Fruit fly (Drosophila melanogaster) whole organism, embryonic: Measurements from ENCODE around the gene DnaJ-1.

Experiments used
- CG10147 ChIP-seq: fragments of 200-800 bp; sonication (Bioruptor generic); optimal IDR thresholded peaks from 2 replicates; lab custom pipeline; 2019; ENCODE audit warnings: missing biosample characterization, mild to moderate bottlenecking, missing genetic modification characterization, moderate library complexity
- CG11560 ChIP-seq: fragments of 200-800 bp; sonication (Bioruptor generic); IDR thresholded peaks from 3 replicates; pipeline ENCODE4 v1.3.6; 2022; ENCODE audit warnings: missing biosample characterization, missing genetic modification characterization
- CG11695 ChIP-seq: fragments of 200-800 bp; sonication (Bioruptor generic); IDR thresholded peaks from 3 replicates; pipeline ENCODE4 v1.3.6; 2022; ENCODE audit warnings: missing biosample characterization, missing genetic modification characterization
- CG12236 ChIP-seq: fragments of 200-800 bp; sonication (Bioruptor generic); optimal IDR thresholded peaks from 2 replicates; lab custom pipeline; 2016; ENCODE audit warnings: missing biosample characterization, missing genetic modification characterization
- CG1529 ChIP-seq: fragments of 200-800 bp; sonication (Bioruptor generic); optimal IDR thresholded peaks from 3 replicates; lab custom pipeline; 2018; ENCODE audit warnings: missing biosample characterization, missing genetic modification characterization
- CG15601 ChIP-seq: fragments of 200-800 bp; sonication (Bioruptor generic); optimal IDR thresholded peaks from 3 replicates; lab custom pipeline; 2019; ENCODE audit warnings: missing biosample characterization, mild to moderate bottlenecking, missing genetic modification characterization, moderate library complexity
- CG33213 ChIP-seq: fragments of 200-800 bp; sonication (Bioruptor generic); optimal IDR thresholded peaks from 3 replicates; lab custom pipeline; 2016; ENCODE audit warnings: missing biosample characterization, missing genetic modification characterization
- CG34376 ChIP-seq: fragments of 200-800 bp; sonication (Bioruptor generic); optimal IDR thresholded peaks from 2 replicates; lab custom pipeline; 2018; ENCODE audit warnings: missing biosample characterization, mild to moderate bottlenecking, missing genetic modification characterization
- CG3995 ChIP-seq: fragments of 200-800 bp; sonication (Bioruptor generic); optimal IDR thresholded peaks from 3 replicates; lab custom pipeline; 2016; ENCODE audit warnings: missing biosample characterization, missing genetic modification characterization
- CG6272 ChIP-seq: fragments of 200-800 bp; sonication (Bioruptor generic); IDR thresholded peaks from 2 replicates; pipeline ENCODE4 v1.3.6; 2022; ENCODE audit warnings: missing biosample characterization, missing genetic modification characterization
- CG6765 ChIP-seq: fragments of 200-800 bp; sonication (Bioruptor generic); optimal IDR thresholded peaks from 3 replicates; lab custom pipeline; 2017; ENCODE audit warnings: missing biosample characterization, mild to moderate bottlenecking, missing genetic modification characterization
- CG6791 ChIP-seq: fragments of 200-800 bp; sonication (Bioruptor generic); IDR thresholded peaks from 3 replicates; pipeline ENCODE4 v1.3.6; 2022; ENCODE audit warnings: missing biosample characterization, missing genetic modification characterization; ENCODE audit not compliant: partially characterized antibody
- CG7987 ChIP-seq: fragments of 200-800 bp; sonication (Bioruptor generic); optimal IDR thresholded peaks from 2 replicates; lab custom pipeline; 2018; ENCODE audit warnings: missing biosample characterization, mild to moderate bottlenecking, missing genetic modification characterization, moderate library complexity
- CG9797 ChIP-seq: fragments of 200-800 bp; sonication (Bioruptor generic); optimal IDR thresholded peaks from 3 replicates; lab custom pipeline; 2018; ENCODE audit warnings: missing biosample characterization, mild to moderate bottlenecking, missing genetic modification characterization
- CTCF ChIP-seq: fragments of 200-800 bp; sonication (Bioruptor generic); optimal IDR thresholded peaks from 2 replicates; lab custom pipeline; 2017; ENCODE audit warnings: missing biosample characterization, mild to moderate bottlenecking, missing genetic modification characterization, moderate library complexity
- Chrac-16 ChIP-seq: fragments of 200-800 bp; sonication (Bioruptor generic); optimal IDR thresholded peaks from 3 replicates; lab custom pipeline; 2016; ENCODE audit warnings: missing biosample characterization, missing genetic modification characterization
- CrebB ChIP-seq: fragments of 200-800 bp; sonication (Bioruptor generic); optimal IDR thresholded peaks from 3 replicates; lab custom pipeline; 2018; ENCODE audit warnings: missing biosample characterization, mild to moderate bottlenecking, missing genetic modification characterization
- Dbx ChIP-seq: fragments of 200-800 bp; sonication (Bioruptor generic); IDR thresholded peaks from 3 replicates; pipeline ENCODE4 v1.3.6; 2022; ENCODE audit warnings: missing biosample characterization, missing genetic modification characterization
- Doc2 ChIP-seq: fragments of 200-800 bp; sonication (Bioruptor generic); IDR thresholded peaks from 2 replicates; pipeline ENCODE4 v1.3.6; 2022; ENCODE audit warnings: missing biosample characterization, missing genetic modification characterization
- E2f2 ChIP-seq: fragments of 200-800 bp; sonication (Bioruptor generic); IDR thresholded peaks from 2 replicates; pipeline ENCODE4 v1.3.6; 2022; ENCODE audit warnings: missing biosample characterization, missing genetic modification characterization
- HmgD ChIP-seq: fragments of 200-800 bp; sonication (Bioruptor generic); optimal IDR thresholded peaks from 3 replicates; lab custom pipeline; 2016; ENCODE audit warnings: missing biosample characterization, missing genetic modification characterization
- Jarid2 ChIP-seq: fragments of 200-800 bp; sonication (Bioruptor generic); optimal IDR thresholded peaks from 3 replicates; lab custom pipeline; 2017; ENCODE audit warnings: mild to moderate bottlenecking, missing biosample characterization, missing genetic modification reagents, missing genetic modification characterization
- MESR4 ChIP-seq: fragments of 200-800 bp; sonication (Bioruptor generic); optimal IDR thresholded peaks from 2 replicates; lab custom pipeline; 2018; ENCODE audit warnings: missing biosample characterization, mild to moderate bottlenecking, missing genetic modification characterization, moderate library complexity
- Max ChIP-seq: fragments of 200-800 bp; sonication (Bioruptor generic); optimal IDR thresholded peaks from 2 replicates; lab custom pipeline; 2016; ENCODE audit warnings: missing biosample characterization, mild to moderate bottlenecking, missing genetic modification characterization
- Myb ChIP-seq: fragments of 200-800 bp; sonication (Bioruptor generic); optimal IDR thresholded peaks from 2 replicates; lab custom pipeline; 2016; ENCODE audit warnings: missing biosample characterization, missing genetic modification characterization
- Stat92E ChIP-seq, 3 experiments: fragments of >200 bp in 2 of 3; fragments of 200-800 bp in 1 of 3; sonication (Bioruptor generic) in 1 of 3; optimal IDR thresholded peaks; 2 replicates each; lab custom pipeline; 2017 to 2019; ENCODE audit warnings: missing biosample characterization in 3 of 3, missing genetic modification characterization in 3 of 3, mild to moderate bottlenecking in 1 of 3, moderate library complexity in 1 of 3
- Xbp1 ChIP-seq: fragments of 200-800 bp; sonication (Bioruptor generic); optimal IDR thresholded peaks from 3 replicates; lab custom pipeline; 2016; ENCODE audit warnings: missing biosample characterization, mild to moderate bottlenecking, missing genetic modification characterization
- ap ChIP-seq: fragments of 200-800 bp; sonication (Bioruptor generic); IDR thresholded peaks from 2 replicates; pipeline ENCODE4 v1.3.6; 2022; ENCODE audit warnings: missing biosample characterization, missing genetic modification characterization
- bbx ChIP-seq: fragments of 200-800 bp; sonication (Bioruptor generic); IDR thresholded peaks from 2 replicates; pipeline ENCODE4 v1.3.6; 2022; ENCODE audit warnings: missing biosample characterization, missing genetic modification characterization; ENCODE audit not compliant: partially characterized antibody
- cato ChIP-seq: fragments of 200-800 bp; sonication (Bioruptor generic); optimal IDR thresholded peaks from 2 replicates; lab custom pipeline; 2016; ENCODE audit warnings: missing biosample characterization, missing genetic modification characterization, borderline replicate concordance
- chif ChIP-seq, 2 experiments: fragments of 200-800 bp; sonication (Bioruptor generic); optimal IDR thresholded peaks; 3 replicates each; lab custom pipeline; 2016; ENCODE audit warnings: missing biosample characterization in 2 of 2, missing genetic modification characterization in 2 of 2
- dan ChIP-seq: fragments of 200-800 bp; sonication (Bioruptor generic); IDR thresholded peaks from 2 replicates; pipeline ENCODE4 v1.3.6; 2022; ENCODE audit warnings: missing biosample characterization, missing genetic modification characterization
- dm ChIP-seq: fragments of 200-800 bp; sonication (Bioruptor generic); optimal IDR thresholded peaks from 3 replicates; lab custom pipeline; 2016; ENCODE audit warnings: missing biosample characterization, missing genetic modification characterization
- dmrt99B ChIP-seq: fragments of 200-800 bp; sonication (Bioruptor generic); optimal IDR thresholded peaks from 2 replicates; lab custom pipeline; 2018; ENCODE audit warnings: missing biosample characterization, mild to moderate bottlenecking, missing genetic modification characterization, moderate library complexity
- gce ChIP-seq: fragments of 200-800 bp; sonication (Bioruptor generic); IDR thresholded peaks from 3 replicates; pipeline ENCODE4 v1.3.6; 2022; ENCODE audit warnings: missing biosample characterization, missing genetic modification characterization
- gcm2 ChIP-seq: fragments of 200-800 bp; sonication (Bioruptor generic); optimal IDR thresholded peaks from 2 replicates; lab custom pipeline; 2016; ENCODE audit warnings: missing biosample characterization, missing genetic modification characterization
- gfzf ChIP-seq: fragments of 200-800 bp; sonication (Bioruptor generic); optimal IDR thresholded peaks from 2 replicates; lab custom pipeline; 2016; ENCODE audit warnings: missing biosample characterization, mild to moderate bottlenecking, missing genetic modification characterization, moderate library complexity
- gsb ChIP-seq: fragments of 200-800 bp; sonication (Bioruptor generic); IDR thresholded peaks from 2 replicates; pipeline ENCODE4 v1.3.6; 2022; ENCODE audit warnings: missing biosample characterization, missing genetic modification characterization
- her ChIP-seq: fragments of 200-800 bp; sonication (Bioruptor generic); optimal IDR thresholded peaks from 2 replicates; lab custom pipeline; 2016; ENCODE audit warnings: missing biosample characterization, missing genetic modification characterization
- ind ChIP-seq: fragments of 200-800 bp; sonication (Bioruptor generic); optimal IDR thresholded peaks from 3 replicates; lab custom pipeline; 2016; ENCODE audit warnings: missing biosample characterization, missing genetic modification characterization
- lmd ChIP-seq: fragments of 200-800 bp; sonication (Bioruptor generic); IDR thresholded peaks from 2 replicates; pipeline ENCODE4 v1.3.6; 2022; ENCODE audit warnings: missing biosample characterization, missing genetic modification characterization
- nerfin-2 ChIP-seq: fragments of 200-800 bp; sonication (Bioruptor generic); IDR thresholded peaks from 2 replicates; pipeline ENCODE4 v1.3.6; 2022; ENCODE audit warnings: missing biosample characterization, missing genetic modification characterization; ENCODE audit not compliant: partially characterized antibody
- otp ChIP-seq: fragments of 200-800 bp; sonication (Bioruptor generic); IDR thresholded peaks from 3 replicates; pipeline ENCODE4, ENCODE4 v1.3.6; 2022; ENCODE audit warnings: missing biosample characterization, missing genetic modification characterization
- pzg ChIP-seq: fragments of 200-800 bp; sonication (Bioruptor generic); optimal IDR thresholded peaks from 3 replicates; lab custom pipeline; 2018; ENCODE audit warnings: missing biosample characterization, mild to moderate bottlenecking, missing genetic modification characterization, moderate library complexity
- sr ChIP-seq: fragments of 200-800 bp; sonication (Bioruptor generic); IDR thresholded peaks from 3 replicates; pipeline ENCODE4 v1.3.6; 2022; ENCODE audit warnings: missing biosample characterization, missing genetic modification characterization
- sug ChIP-seq: fragments of 200-800 bp; optimal IDR thresholded peaks from 2 replicates; lab custom pipeline; 2019; ENCODE audit warnings: missing biosample characterization, mild to moderate bottlenecking, missing genetic modification characterization, moderate library complexity
- tll ChIP-seq, 2 experiments: fragments of 200-800 bp in 1 of 2; fragments of >200 bp in 1 of 2; sonication (Bioruptor generic) in 1 of 2; optimal IDR thresholded peaks; 2 replicates each; lab custom pipeline; 2017 to 2019; ENCODE audit warnings: missing biosample characterization in 2 of 2, missing genetic modification characterization in 2 of 2, mild to moderate bottlenecking in 1 of 2, moderate library complexity in 1 of 2
- twi ChIP-seq: fragments of 200-800 bp; optimal IDR thresholded peaks from 2 replicates; lab custom pipeline; 2019; ENCODE audit warnings: missing biosample characterization, mild to moderate bottlenecking, missing genetic modification characterization, moderate library complexity
- wek ChIP-seq: fragments of 200-800 bp; sonication (Bioruptor generic); optimal IDR thresholded peaks from 3 replicates; lab custom pipeline; 2018; ENCODE audit warnings: missing biosample characterization, mild to moderate bottlenecking, missing genetic modification characterization, moderate library complexity
- zen ChIP-seq: fragments of 200-800 bp; sonication (Bioruptor generic); optimal IDR thresholded peaks from 3 replicates; lab custom pipeline; 2018; ENCODE audit warnings: missing biosample characterization, mild to moderate bottlenecking, missing genetic modification characterization, moderate library complexity

Gene DnaJ-1

DNA sequence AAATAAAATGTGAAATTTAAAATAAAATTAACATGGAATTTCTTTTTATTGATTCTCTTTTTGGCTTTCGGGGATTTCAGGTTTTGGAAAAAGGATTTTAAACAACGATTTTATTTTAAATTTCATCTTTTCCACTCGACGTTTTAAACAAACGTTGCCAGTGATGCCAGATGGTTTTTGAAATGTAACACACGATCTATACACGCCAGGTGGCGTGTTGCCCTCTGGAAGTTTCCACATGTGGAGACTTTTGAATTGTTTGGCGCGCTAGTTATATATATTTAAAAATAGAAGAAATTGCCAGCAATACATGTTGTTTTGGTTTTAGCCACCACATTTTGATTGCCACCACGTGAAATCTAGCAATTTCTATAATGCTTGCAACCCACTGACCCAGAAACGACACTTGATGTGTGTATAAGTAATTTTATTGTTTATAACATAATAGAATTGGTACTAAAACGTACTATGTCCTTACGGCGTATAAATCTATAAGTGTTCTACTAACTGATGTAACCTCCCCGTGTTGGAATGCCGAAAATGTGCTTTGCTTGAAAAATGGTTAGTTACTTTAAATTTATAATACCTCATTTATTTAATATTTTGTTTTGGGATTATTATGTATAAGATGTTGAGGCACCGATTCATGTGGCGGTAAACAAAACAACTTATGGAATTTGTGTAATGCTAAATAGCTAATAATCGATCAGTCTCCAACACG lies 2.2 kb downstream of the DnaJ-1 start (continued):
- no peak for TF ChIP-seq CG11560 (tag; lab: Robert Waterston, UW)
- TF ChIP-seq tll (GFP tag; optimal IDR thresholded peaks at IDR 0.05; lab: Kevin White, UChicago): no peak
- no peak for TF ChIP-seq Jarid2
- peak; percentile 48 for TF ChIP-seq CG33213 (GFP tag; lab: Kevin White, UChicago)
- TF ChIP-seq ap (GFP tag; lab: Robert Waterston, UW): no peak
- no peak for TF ChIP-seq gsb (GFP tag; lab: Robert Waterston, UW)
- TF ChIP-seq sr (GFP tag; lab: Robert Waterston, UW): no peak
- TF ChIP-seq CTCF (GFP tag; lab: Kevin White, UChicago): peak; percentile 97
- TF ChIP-seq Xbp1: peak; percentile 25
- TF ChIP-seq ind (GFP tag; lab: Kevin White, UChicago): no peak
- peak; percentile 58 for TF ChIP-seq pzg (GFP tag; lab: Kevin White, UChicago)
- TF ChIP-seq HmgD (GFP tag; lab: Kevin White, UChicago): peak; percentile 25
- TF ChIP-seq CG3995 (GFP tag; lab: Kevin White, UChicago): no peak
- peak; percentile 59; the same call in 1 of the 2 replicates for TF ChIP-seq bbx (GFP tag; lab: Robert Waterston, UW)
- no peak for TF ChIP-seq CrebB (tag; lab: Kevin White, UChicago)
- no peak for TF ChIP-seq CG11695
- no peak for TF ChIP-seq CG34376 (GFP tag; lab: Kevin White, UChicago)
- no peak for TF ChIP-seq CG1529 (GFP tag; lab: Kevin White, UChicago)
- TF ChIP-seq Doc2 (GFP tag; lab: Robert Waterston, UW): no peak
- TF ChIP-seq dm (GFP tag; lab: Kevin White, UChicago): no peak
- TF ChIP-seq Myb: peak; percentile 96
- TF ChIP-seq otp (GFP tag; lab: Robert Waterston, UW): no peak
- TF ChIP-seq MESR4 (GFP tag; lab: Kevin White, UChicago): no peak
- no peak for TF ChIP-seq her (GFP tag; lab: Kevin White, UChicago)
- peak; percentile 49; the same call in 1 of the 3 replicates for TF ChIP-seq CG6791 (GFP tag; lab: Robert Waterston, UW)
- TF ChIP-seq CG15601 (tag; lab: Kevin White, UChicago): peak; percentile 17
- TF ChIP-seq dmrt99B: no peak
- TF ChIP-seq dan: no peak
- TF ChIP-seq nerfin-2: no peak
- TF ChIP-seq Stat92E (GFP tag; optimal IDR thresholded peaks at IDR 0.05; lab: Kevin White, UChicago): no peak
- no peak for TF ChIP-seq CG10147
- no peak for TF ChIP-seq CG6272 (GFP tag; lab: Robert Waterston, UW)
- TF ChIP-seq Dbx: 0 out of 3 replicates have a peak, but pooled peaks have one; percentile 25
- TF ChIP-seq gce (GFP tag; lab: Robert Waterston, UW): no peak
- no peak for TF ChIP-seq CG12236 (GFP tag; lab: Kevin White, UChicago)
- TF ChIP-seq wek: no peak
- peak in 1 of 2 experiments; percentile 13 for TF ChIP-seq chif (GFP tag; optimal IDR thresholded peaks at IDR 0.05; lab: Kevin White, UChicago)
- TF ChIP-seq zen (tag; lab: Kevin White, UChicago): no peak
- TF ChIP-seq cato (GFP tag; lab: Kevin White, UChicago): no peak
- TF ChIP-seq Max (GFP tag; lab: Kevin White, UChicago): peak; percentile 7
- peak; percentile 40 for TF ChIP-seq sug (tag; lab: Kevin White, UChicago)
- TF ChIP-seq Chrac-16 (GFP tag; lab: Kevin White, UChicago): peak; percentile 13
- peak; percentile 19 for TF ChIP-seq gfzf (GFP tag; lab: Kevin White, UChicago)
- no peak for TF ChIP-seq CG7987
- TF ChIP-seq twi (tag; lab: Kevin White, UChicago): no peak
- TF ChIP-seq lmd (GFP tag; lab: Robert Waterston, UW): no peak
- no peak for TF ChIP-seq CG6765 (GFP tag; lab: Kevin White, UChicago)
- TF ChIP-seq gcm2 (GFP tag; lab: Kevin White, UChicago): no peak
- TF ChIP-seq CG9797 (GFP tag; lab: Kevin White, UChicago): no peak
- peak; percentile 98 for TF ChIP-seq E2f2 (GFP tag; lab: Robert Waterston, UW)
